Worm (Caenorhabditis elegans): ENCODE measurements around the gene endu-2.

Gene endu-2

ce11 chrX:8235994-8236393 lies 6.1 kb upstream of the endu-2 start, which contains the start of gene M60.4 (continued):
- TF ChIP-seq nhr-28 (tag; optimal IDR thresholded peaks at IDR 0.05) = no peak
- no peak for TF ChIP-seq elt-2 (tag; optimal IDR thresholded peaks at IDR 0.05)
- no peak for TF ChIP-seq Y116A8C.19 (tag; optimal IDR thresholded peaks at IDR 0.05; ENCODE audit: borderline replicate concordance)
- TF ChIP-seq hlh-4 (tag; optimal IDR thresholded peaks at IDR 0.05) = no peak
- TF ChIP-seq unc-30 (tag; optimal IDR thresholded peaks at IDR 0.05) = no peak
- TF ChIP-seq ceh-63 (GFP tag; optimal IDR thresholded peaks at IDR 0.05) = no peak
- TF ChIP-seq jun-1 (tag; optimal IDR thresholded peaks at IDR 0.05) = no peak
- no peak for TF ChIP-seq C34B4.2 (tag; optimal IDR thresholded peaks at IDR 0.05)
- TF ChIP-seq grh-1 (GFP tag; IDR thresholded peaks at IDR 0.05) = peak; percentile 89
- TF ChIP-seq mdl-1 (tag; optimal IDR thresholded peaks at IDR 0.05) = peak in 1 of 2 experiments; percentile 95
- peak; percentile 72 for TF ChIP-seq nhr-47 (tag; optimal IDR thresholded peaks at IDR 0.05)
- TF ChIP-seq C04F5.9 (tag; optimal IDR thresholded peaks at IDR 0.05) = no peak
- peak; percentile 90 for TF ChIP-seq snu-23 (GFP tag; optimal IDR thresholded peaks at IDR 0.05)
- TF ChIP-seq ceh-88 (GFP tag; IDR thresholded peaks at IDR 0.05) = peak; percentile 61
- no peak for TF ChIP-seq ztf-11 (tag; optimal IDR thresholded peaks at IDR 0.05)
- peak in 4 of 6 experiments; percentile 71 to 84 (median 77) for TF ChIP-seq elt-3 (tag; optimal IDR thresholded peaks at IDR 0.05)
- peak; percentile 57 for TF ChIP-seq zip-4 (GFP tag; optimal IDR thresholded peaks at IDR 0.05)
- TF ChIP-seq unc-62 (GFP tag; optimal IDR thresholded peaks at IDR 0.05) = no peak
- TF ChIP-seq mab-9 (GFP tag; IDR thresholded peaks at IDR 0.05) = no peak
- no peak for TF ChIP-seq lin-15B (tag; optimal IDR thresholded peaks at IDR 0.05)
- peak; percentile 92 for TF ChIP-seq nhr-20 (tag; optimal IDR thresholded peaks at IDR 0.05)
- TF ChIP-seq swsn-7 (tag; optimal IDR thresholded peaks at IDR 0.05) = peak; percentile 43
- TF ChIP-seq lin-35 (GFP tag; optimal IDR thresholded peaks at IDR 0.05) = peak; percentile 47 to 78
- TF ChIP-seq unc-98 (GFP tag; IDR thresholded peaks at IDR 0.05) = no peak
- peak; percentile 40 for TF ChIP-seq xbp-1 (tag; optimal IDR thresholded peaks at IDR 0.05)
- peak; percentile 89 for TF ChIP-seq vab-15 (tag; optimal IDR thresholded peaks at IDR 0.05)
- TF ChIP-seq aha-1 (tag; optimal IDR thresholded peaks at IDR 0.05) = no peak
- TF ChIP-seq tlp-1 (tag; optimal IDR thresholded peaks at IDR 0.05) = no peak
- no peak for TF ChIP-seq sox-4 (tag; optimal IDR thresholded peaks at IDR 0.05)
- peak; percentile 78 for TF ChIP-seq rnt-1 (tag; optimal IDR thresholded peaks at IDR 0.05)
- TF ChIP-seq unc-130 (tag; optimal IDR thresholded peaks at IDR 0.05) = peak; percentile 70
- TF ChIP-seq nhr-11 (tag; optimal IDR thresholded peaks at IDR 0.05) = no peak
- no peak for TF ChIP-seq F16B12.6 (tag; optimal IDR thresholded peaks at IDR 0.05)
- no peak for TF ChIP-seq zag-1 (tag; optimal IDR thresholded peaks at IDR 0.05)
- TF ChIP-seq mef-2 (tag; optimal IDR thresholded peaks at IDR 0.05) = no peak
- no peak for TF ChIP-seq nhr-12 (tag; optimal IDR thresholded peaks at IDR 0.05)
- TF ChIP-seq lin-13 (GFP tag; optimal IDR thresholded peaks at IDR 0.05) = peak; percentile 65

DNA sequence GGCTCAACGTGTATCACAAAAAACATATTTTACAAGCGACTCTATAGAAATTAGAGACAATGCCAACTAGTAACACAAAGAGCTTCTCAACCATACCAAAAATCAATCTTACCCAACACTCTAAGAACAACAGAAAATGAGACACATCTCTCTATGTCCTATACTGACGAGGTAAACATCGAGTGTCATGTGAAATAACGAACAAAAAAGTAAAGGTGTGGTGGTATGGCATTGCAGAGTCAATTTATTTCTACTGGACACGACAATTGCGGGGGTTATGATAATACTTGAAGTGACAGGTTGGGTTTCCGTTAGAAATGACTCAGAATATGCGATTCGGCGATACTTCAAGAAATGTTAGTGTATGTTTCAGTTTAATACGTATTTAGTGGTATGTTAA lies 5.6 kb upstream of the endu-2 start:
- TF ChIP-seq elt-3 (tag; optimal IDR thresholded peaks at IDR 0.05) = peak in 1 of 6 experiments; percentile 25
- no peak for TF ChIP-seq skn-1 (tag; optimal IDR thresholded peaks at IDR 0.05)
- peak in 1 of 2 experiments; percentile 43 for TF ChIP-seq lin-35 (GFP tag; optimal IDR thresholded peaks at IDR 0.05)

DNA sequence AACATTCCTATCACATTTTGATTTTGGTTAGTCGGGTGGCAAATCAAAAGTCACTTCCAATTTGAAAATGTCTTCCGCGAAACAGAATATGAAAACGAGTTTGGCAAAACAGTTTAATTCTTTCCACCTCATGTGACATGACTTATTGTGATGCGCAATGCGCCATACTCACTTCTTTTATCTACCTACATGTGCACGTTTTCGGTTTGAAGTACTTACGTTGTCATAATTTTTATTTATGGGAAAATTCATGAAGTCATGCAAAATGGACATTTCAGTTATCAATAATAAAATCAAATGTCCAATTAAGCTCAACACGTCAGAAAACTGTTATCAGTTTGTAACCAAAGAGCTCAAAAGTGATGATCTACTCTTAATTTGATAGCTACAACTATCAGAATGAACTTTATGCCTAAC lies 3.5 kb upstream of the endu-2 start:
- TF ChIP-seq xbp-1 (tag; optimal IDR thresholded peaks at IDR 0.05) = no peak
- no peak for TF ChIP-seq irx-1 (tag; optimal IDR thresholded peaks at IDR 0.05)
- peak; percentile 3 for TF ChIP-seq lir-3 (tag; optimal IDR thresholded peaks at IDR 0.05; ENCODE audit: poor library complexity)
- TF ChIP-seq hlh-4 (tag; optimal IDR thresholded peaks at IDR 0.05) = no peak
- TF ChIP-seq alr-1 (tag; optimal IDR thresholded peaks at IDR 0.05; ENCODE audit: borderline replicate concordance) = no peak
- no peak for TF ChIP-seq fkh-4 (tag; optimal IDR thresholded peaks at IDR 0.05; ENCODE audit: borderline replicate concordance)
- peak in 1 of 3 experiments; percentile 23 for TF ChIP-seq dpl-1 (GFP tag; optimal IDR thresholded peaks at IDR 0.05)
- no peak for TF ChIP-seq pqm-1 (tag; optimal IDR thresholded peaks at IDR 0.05)
- TF ChIP-seq vab-15 (tag; optimal IDR thresholded peaks at IDR 0.05) = peak; percentile 66
- peak in 2 of 6 experiments; percentile 71 to 92 for TF ChIP-seq elt-3 (tag; optimal IDR thresholded peaks at IDR 0.05)
- peak; percentile 35 for TF ChIP-seq skn-1 (tag; optimal IDR thresholded peaks at IDR 0.05)
- TF ChIP-seq tlp-1 (tag; optimal IDR thresholded peaks at IDR 0.05) = peak; percentile 38
- TF ChIP-seq lin-35 (GFP tag; optimal IDR thresholded peaks at IDR 0.05) = peak; percentile 31 to 63
- TF ChIP-seq ceh-8 (GFP tag; optimal IDR thresholded peaks at IDR 0.05) = no peak
- TF ChIP-seq efl-1 (optimal IDR thresholded peaks at IDR 0.05) = peak in 1 of 2 experiments; percentile 26
- TF ChIP-seq efl-1 (GFP tag; optimal IDR thresholded peaks at IDR 0.05 in 1 of 2) = peak in 1 of 2 experiments; percentile 94
- TF ChIP-seq ces-1 (GFP tag; optimal IDR thresholded peaks at IDR 0.05) = no peak
- no peak for TF ChIP-seq efl-3 (GFP tag; optimal IDR thresholded peaks at IDR 0.05)
- TF ChIP-seq pag-3 (tag; optimal IDR thresholded peaks at IDR 0.05; ENCODE audit: borderline replicate concordance, insufficient read depth) = peak; percentile 43
